Fruit fly (Drosophila melanogaster) whole organism: ENCODE measurements around the gene Dci.

ENCODE experiments used
- CG8478 ChIP-seq: fragments of >200 bp; optimal IDR thresholded peaks from 2 replicates; lab custom pipeline; 2018; ENCODE audit warnings: inconsistent platforms
- Dll ChIP-seq: fragments of >200 bp; optimal IDR thresholded peaks from 2 replicates; lab custom pipeline; 2017
- EcR ChIP-seq, 2 experiments: fragments of >200 bp; optimal IDR thresholded peaks; 2 replicates each; lab custom pipeline; 2017; ENCODE audit warnings: missing biosample characterization in 2 of 2, missing genetic modification characterization in 2 of 2, missing genetic modification reagents in 2 of 2
- pan ChIP-seq: fragments of >200 bp; optimal IDR thresholded peaks from 2 replicates; lab custom pipeline; 2017
- psq ChIP-seq: fragments of >200 bp; optimal IDR thresholded peaks from 2 replicates; lab custom pipeline; 2017
- usp ChIP-seq: fragments of >200 bp; optimal IDR thresholded peaks from 2 replicates; lab custom pipeline; 2017; ENCODE audit warnings: missing biosample characterization, missing genetic modification characterization, mixed read lengths

dm6 chr3L:852267-852666 lies 1.1 kb downstream of the Dci start:
- TF ChIP-seq CG8478 (lab: Kevin White, UChicago) (no peak), pan (lab: Kevin White, UChicago) (no peak), EcR (GFP tag; optimal IDR thresholded peaks at IDR 0.05; lab: Kevin White, UChicago) (no peak), psq (lab: Kevin White, UChicago) (no peak), Dll (lab: Kevin White, UChicago) (no peak), usp (GFP tag; lab: Kevin White, UChicago) (no peak)
